Fruit fly (Drosophila melanogaster) whole organism, embryonic: ENCODE results near the gene rb.

Experiments
- Mes4 ChIP-seq: fragments of 200-800 bp; sonication (Bioruptor generic); optimal IDR thresholded peaks from 2 replicates; lab custom pipeline; 2016; ENCODE audit warnings: missing biosample characterization, missing genetic modification characterization
- cad ChIP-seq: fragments of >200 bp; optimal IDR thresholded peaks from 2 replicates; lab custom pipeline; 2017; ENCODE audit warnings: missing biosample characterization, missing genetic modification characterization
- slou ChIP-seq: fragments of 200-800 bp; sonication (Bioruptor generic); optimal IDR thresholded peaks from 3 replicates; lab custom pipeline; 2016; ENCODE audit warnings: missing biosample characterization, missing genetic modification characterization

dm6 chrX:4557772-4558171 lies 17.3 kb upstream of the rb start, which contains the start of gene CG3546:
- TF ChIP-seq cad (GFP tag; lab: Kevin White, UChicago), result no peak
- TF ChIP-seq slou (GFP tag; lab: Kevin White, UChicago), result no peak
- TF ChIP-seq Mes4, result no peak
